Worm (Caenorhabditis elegans) whole organism, mixed stage, embryonic: ENCODE results near the gene cash-1.

Experiments
- M03D4.4 ChIP-seq: sonication (generic microtip); optimal IDR thresholded peaks from 2 replicates; lab custom pipeline; 2017; ENCODE audit warnings: mild to moderate bottlenecking, missing genetic modification characterization, missing compliant biosample characterization
- bed-3 ChIP-seq: fragments of 200-800 bp; sonication (Bioruptor generic); optimal IDR thresholded peaks from 3 replicates; lab custom pipeline; 2018; ENCODE audit warnings: mild to moderate bottlenecking, missing genetic modification characterization, moderate library complexity, missing compliant biosample characterization
- blmp-1 ChIP-seq: fragments of 150-350 bp; optimal IDR thresholded peaks from 2 replicates; lab custom pipeline; 2014; ENCODE audit warnings: missing biosample characterization, missing genetic modification characterization
- ceh-39 ChIP-seq: fragments of 150-350 bp; optimal IDR thresholded peaks from 2 replicates; lab custom pipeline; 2014; ENCODE audit warnings: missing biosample characterization, missing genetic modification characterization
- ceh-43 ChIP-seq: fragments of 200-800 bp; sonication (Bioruptor generic); optimal IDR thresholded peaks from 2 replicates; lab custom pipeline; 2018; ENCODE audit warnings: mild to moderate bottlenecking, missing genetic modification characterization, moderate library complexity, missing compliant biosample characterization
- ceh-83 ChIP-seq: fragments of 200-800 bp; sonication (Bioruptor generic); optimal IDR thresholded peaks from 2 replicates; lab custom pipeline; 2018; ENCODE audit warnings: mild to moderate bottlenecking, missing genetic modification characterization, missing compliant biosample characterization
- ces-1 ChIP-seq: fragments of 150-350 bp; optimal IDR thresholded peaks from 2 replicates; lab custom pipeline; 2014; ENCODE audit warnings: missing biosample characterization, missing genetic modification reagents, missing genetic modification characterization
- cnd-1 ChIP-seq: fragments of 200-800 bp; sonication (Bioruptor generic); optimal IDR thresholded peaks from 2 replicates; lab custom pipeline; 2018; ENCODE audit warnings: mild to moderate bottlenecking, missing genetic modification characterization, missing compliant biosample characterization
- drap-1 ChIP-seq: fragments of 200-800 bp; sonication (Bioruptor generic); optimal IDR thresholded peaks from 3 replicates; lab custom pipeline; 2018; ENCODE audit warnings: mild to moderate bottlenecking, missing genetic modification characterization, missing compliant biosample characterization
- elt-3 ChIP-seq: fragments of 150-350 bp; optimal IDR thresholded peaks from 2 replicates; lab custom pipeline; 2014; ENCODE audit warnings: missing biosample characterization, missing genetic modification characterization
- flh-1 ChIP-seq: fragments of 200-800 bp; sonication (Bioruptor generic); optimal IDR thresholded peaks from 2 replicates; lab custom pipeline; 2018; ENCODE audit warnings: mild to moderate bottlenecking, missing genetic modification characterization, moderate library complexity, missing compliant biosample characterization
- hlh-1 ChIP-seq: fragments of 150-350 bp; optimal IDR thresholded peaks from 2 replicates; lab custom pipeline; 2014; ENCODE audit warnings: missing biosample characterization, missing genetic modification reagents, missing genetic modification characterization
- lin-13 ChIP-seq: fragments of 150-350 bp; optimal IDR thresholded peaks from 2 replicates; lab custom pipeline; 2014; ENCODE audit warnings: missing biosample characterization, missing genetic modification characterization
- lin-32 ChIP-seq: fragments of 200-800 bp; sonication (Bioruptor generic); optimal IDR thresholded peaks from 2 replicates; lab custom pipeline; 2018; ENCODE audit warnings: mild to moderate bottlenecking, missing genetic modification characterization, missing compliant biosample characterization
- lsy-2 ChIP-seq: fragments of 150-350 bp; optimal IDR thresholded peaks from 2 replicates; lab custom pipeline; 2014; ENCODE audit warnings: missing biosample characterization, missing genetic modification characterization
- mab-5 ChIP-seq: fragments of 150-350 bp; optimal IDR thresholded peaks from 2 replicates; lab custom pipeline; 2014; ENCODE audit warnings: missing biosample characterization, missing genetic modification characterization
- mep-1 ChIP-seq: fragments of 150-350 bp; optimal IDR thresholded peaks from 2 replicates; lab custom pipeline; 2017; ENCODE audit warnings: missing biosample characterization, missing genetic modification reagents, missing genetic modification characterization, inconsistent platforms
- mls-2 ChIP-seq: sonication (generic microtip); optimal IDR thresholded peaks from 2 replicates; lab custom pipeline; 2016; ENCODE audit warnings: mild to moderate bottlenecking, missing genetic modification characterization, moderate library complexity, missing compliant biosample characterization
- nhr-12 ChIP-seq: fragments of 150-350 bp; optimal IDR thresholded peaks from 2 replicates; lab custom pipeline; 2014; ENCODE audit warnings: missing biosample characterization, missing genetic modification characterization
- nhr-2 ChIP-seq: fragments of 150-350 bp; optimal IDR thresholded peaks from 2 replicates; lab custom pipeline; 2014; ENCODE audit warnings: missing biosample characterization, missing genetic modification characterization
- nhr-237 ChIP-seq: fragments of 150-350 bp; optimal IDR thresholded peaks from 2 replicates; lab custom pipeline; 2014; ENCODE audit warnings: missing biosample characterization, missing genetic modification characterization
- nhr-28 ChIP-seq: fragments of 150-350 bp; optimal IDR thresholded peaks from 2 replicates; lab custom pipeline; 2014; ENCODE audit warnings: missing biosample characterization, missing genetic modification characterization
- pha-4 ChIP-seq: fragments of 150-350 bp; optimal IDR thresholded peaks from 2 replicates; lab custom pipeline; 2018; ENCODE audit warnings: missing biosample characterization, missing genetic modification reagents, missing genetic modification characterization
- sem-2 ChIP-seq: fragments of 200-800 bp; sonication (Bioruptor generic); optimal IDR thresholded peaks from 2 replicates; lab custom pipeline; 2018; ENCODE audit warnings: mild to moderate bottlenecking, missing genetic modification characterization, missing compliant biosample characterization
- sptf-1 ChIP-seq: sonication (generic microtip); optimal IDR thresholded peaks from 2 replicates; lab custom pipeline; 2017; ENCODE audit warnings: mild to moderate bottlenecking, missing genetic modification characterization, moderate library complexity, missing compliant biosample characterization
- tbx-8 ChIP-seq: fragments of 200-800 bp; sonication (Bioruptor generic); optimal IDR thresholded peaks from 2 replicates; lab custom pipeline; 2018; ENCODE audit warnings: mild to moderate bottlenecking, missing genetic modification characterization, moderate library complexity, missing compliant biosample characterization
- unc-120 ChIP-seq: sonication (generic microtip); optimal IDR thresholded peaks from 2 replicates; lab custom pipeline; 2017; ENCODE audit warnings: missing genetic modification characterization, missing compliant biosample characterization; ENCODE audit not compliant: poor library complexity, severe bottlenecking
- unc-39 ChIP-seq: fragments of 150-350 bp; optimal IDR thresholded peaks from 2 replicates; lab custom pipeline; 2014; ENCODE audit warnings: missing biosample characterization, missing genetic modification characterization
- unc-62 ChIP-seq: fragments of 150-350 bp; optimal IDR thresholded peaks from 2 replicates; lab custom pipeline; 2014; ENCODE audit warnings: missing biosample characterization, missing genetic modification reagents, missing genetic modification characterization
- zip-8 ChIP-seq: fragments of 150-350 bp; optimal IDR thresholded peaks from 2 replicates; lab custom pipeline; 2014; ENCODE audit warnings: missing biosample characterization, missing genetic modification characterization

cash-1 gene

DNA sequence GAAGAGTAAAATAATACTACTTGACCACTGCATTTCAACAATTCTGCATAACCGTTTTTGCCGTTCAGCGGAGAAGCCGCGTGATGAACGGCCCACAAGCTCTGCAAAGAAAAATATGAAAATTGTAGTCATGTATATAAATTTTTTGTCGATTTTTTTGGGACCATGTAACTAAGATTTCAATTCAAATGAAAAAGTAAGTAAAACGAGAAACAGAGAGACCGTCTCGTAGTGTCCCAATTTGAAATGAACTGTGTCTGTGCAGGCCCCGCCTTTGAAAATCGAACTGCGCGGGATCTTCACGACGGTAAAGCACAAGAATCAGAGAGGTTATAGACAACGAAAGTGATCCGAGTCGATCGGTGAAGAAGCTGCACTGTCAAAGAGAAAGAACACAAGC, 30.0 kb upstream of the cash-1 start, which contains the start of gene crm-1:
Gene crm-1 (minus strand): TSS at position 101 of the 400 bp plus-strand sequence.
- TF ChIP-seq sem-2 (GFP tag; lab: Kevin White, UChicago) = no peak
- TF ChIP-seq nhr-28 (tag; lab: Kevin White, UChicago) = no peak
- no peak for TF ChIP-seq lin-13 (tag; lab: Kevin White, UChicago)
- no peak for TF ChIP-seq ces-1 (GFP tag; lab: Kevin White, UChicago)
- no peak for TF ChIP-seq cnd-1 (tag; lab: Kevin White, UChicago)
- no peak for TF ChIP-seq zip-8 (tag; lab: Kevin White, UChicago)
- no peak for TF ChIP-seq pha-4
- no peak for TF ChIP-seq drap-1 (GFP tag; lab: Kevin White, UChicago)
- TF ChIP-seq ceh-83 (GFP tag; lab: Kevin White, UChicago) = no peak
- no peak for TF ChIP-seq nhr-12 (tag; lab: Kevin White, UChicago)
- no peak for TF ChIP-seq flh-1
- no peak for TF ChIP-seq M03D4.4
- TF ChIP-seq lin-32 (GFP tag; lab: Kevin White, UChicago) = no peak
- TF ChIP-seq bed-3 (GFP tag; lab: Kevin White, UChicago) = no peak
- TF ChIP-seq ceh-43 (GFP tag; lab: Kevin White, UChicago) = no peak
- no peak for TF ChIP-seq tbx-8 (GFP tag; lab: Kevin White, UChicago)
- TF ChIP-seq elt-3 (tag; lab: Kevin White, UChicago) = no peak
- no peak for TF ChIP-seq nhr-2 (tag; lab: Kevin White, UChicago)
- no peak for TF ChIP-seq mab-5
- no peak for TF ChIP-seq nhr-237 (tag; lab: Kevin White, UChicago)

ce11 chrV:10333843-10334242, 28.2 kb upstream of the cash-1 start:
- no peak for TF ChIP-seq flh-1
- TF ChIP-seq nhr-237 (tag; lab: Kevin White, UChicago) = no peak
- no peak for TF ChIP-seq pha-4
- TF ChIP-seq unc-62 (GFP tag; lab: Kevin White, UChicago) = no peak
- no peak for TF ChIP-seq unc-39 (tag; lab: Kevin White, UChicago)
- no peak for TF ChIP-seq sptf-1 (tag; lab: Kevin White, UChicago)
- no peak for TF ChIP-seq nhr-2 (tag; lab: Kevin White, UChicago)
- TF ChIP-seq ceh-39 (tag; lab: Kevin White, UChicago) = no peak
- TF ChIP-seq ceh-83 (GFP tag; lab: Kevin White, UChicago) = no peak

DNA sequence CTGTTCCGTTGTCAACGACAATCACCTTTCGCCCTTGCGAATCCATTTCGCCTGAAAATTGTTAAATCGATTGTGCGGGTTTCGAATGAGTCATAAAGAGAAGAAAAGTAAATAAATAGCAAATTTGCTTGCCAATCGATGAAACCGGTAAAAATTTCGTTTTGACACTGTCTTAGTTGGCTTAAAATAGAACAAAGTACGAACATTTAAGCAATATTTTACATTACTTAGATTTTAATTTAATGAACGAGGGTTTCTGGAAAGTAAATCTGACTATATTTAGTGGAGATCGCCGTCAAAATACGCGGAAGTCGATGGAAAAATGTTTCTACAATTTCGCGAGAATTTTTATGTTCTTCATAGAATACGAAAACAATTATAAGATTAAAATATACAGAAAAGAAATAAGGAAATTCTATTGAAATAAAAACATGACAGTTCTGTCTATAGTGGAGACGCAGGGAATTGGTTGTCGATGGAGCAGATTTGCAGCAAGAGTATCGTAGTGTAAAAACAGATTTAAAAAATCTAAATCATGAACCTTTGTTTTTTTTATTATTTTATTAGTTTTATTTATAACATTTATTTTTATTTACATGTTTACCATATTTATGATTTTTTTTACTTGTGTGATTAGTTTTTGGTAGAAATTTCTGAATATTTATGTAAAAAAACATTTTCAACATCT, 23.6 kb upstream of the cash-1 start, which contains the start of gene arx-2:
Gene arx-2 (minus strand): TSS at position 51 of the 688 bp plus-strand sequence.
- TF ChIP-seq pha-4 (peak; percentile 15), unc-120 (tag; lab: Kevin White, UChicago) (no peak), lsy-2 (tag; lab: Kevin White, UChicago) (peak; percentile 16), lin-32 (GFP tag; lab: Kevin White, UChicago) (no peak), ces-1 (GFP tag; lab: Kevin White, UChicago) (peak; percentile 48), nhr-237 (tag; lab: Kevin White, UChicago) (peak; percentile 38), mep-1 (no peak), unc-62 (GFP tag; lab: Kevin White, UChicago) (no peak), ceh-39 (tag; lab: Kevin White, UChicago) (peak; percentile 12)

DNA sequence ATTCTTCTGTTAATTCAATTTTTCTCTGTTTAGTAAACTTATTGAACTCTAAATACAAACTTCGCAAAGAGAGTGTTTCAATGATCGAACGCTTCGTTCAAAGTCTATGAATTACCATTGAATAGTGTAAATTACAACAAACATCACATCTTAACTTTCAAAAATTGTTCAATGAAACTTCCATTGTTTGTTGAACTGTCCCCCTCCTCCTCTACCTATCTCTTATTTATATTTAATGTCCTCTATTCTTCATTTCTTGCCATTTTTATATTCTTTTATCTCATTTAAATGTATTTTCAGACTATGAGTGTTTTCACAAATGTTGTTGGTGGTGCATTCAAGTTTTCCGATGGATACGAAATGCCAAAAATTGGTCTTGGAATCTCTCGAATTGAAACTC, 22.9 kb upstream of the cash-1 start, which contains the start of gene K07C5.2:
Gene K07C5.2 (plus strand): TSS at position 301 of the 400 bp plus-strand sequence.
- TF ChIP-seq drap-1 (GFP tag; lab: Kevin White, UChicago) (no peak), elt-3 (tag; lab: Kevin White, UChicago) (no peak), hlh-1 (no peak), mep-1 (no peak), unc-62 (GFP tag; lab: Kevin White, UChicago) (no peak), cnd-1 (tag; lab: Kevin White, UChicago) (no peak), bed-3 (GFP tag; lab: Kevin White, UChicago) (no peak), M03D4.4 (no peak), ceh-83 (GFP tag; lab: Kevin White, UChicago) (no peak), blmp-1 (tag; lab: Kevin White, UChicago) (no peak), nhr-2 (tag; lab: Kevin White, UChicago) (no peak), unc-120 (tag; lab: Kevin White, UChicago) (no peak), sem-2 (GFP tag; lab: Kevin White, UChicago) (no peak), mls-2 (tag; lab: Kevin White, UChicago) (no peak), ces-1 (GFP tag; lab: Kevin White, UChicago) (no peak), nhr-12 (tag; lab: Kevin White, UChicago) (no peak), nhr-28 (tag; lab: Kevin White, UChicago) (no peak), tbx-8 (GFP tag; lab: Kevin White, UChicago) (no peak)
